Fruit fly (Drosophila melanogaster): ENCODE measurements around the gene beta-Spec.

- no peak for TF ChIP-seq otp (GFP tag; IDR thresholded peaks at IDR 0.05)
- TF ChIP-seq eve (GFP tag; optimal IDR thresholded peaks at IDR 0.05), result no peak
- no peak for TF ChIP-seq vnd (GFP tag; IDR thresholded peaks at IDR 0.05; ENCODE audit: partially characterized antibody)
- no peak for TF ChIP-seq CG6854 (GFP tag; optimal IDR thresholded peaks at IDR 0.05)
- no peak for TF ChIP-seq CrebB (tag; optimal IDR thresholded peaks at IDR 0.05)
These were observed 45.7 kb upstream of the beta-Spec start for dm6 chrX:17611455-17611854.
